Fruit fly (Drosophila melanogaster): ENCODE results near the gene Gnpnat.

The Gnpnat gene

dm6 chr3R:29758129-29758733, 20.2 kb downstream of the Gnpnat start (continued):
- TF ChIP-seq sens (GFP tag): peak; percentile 25
- TF ChIP-seq NK7.1 (GFP tag; optimal IDR thresholded peaks at IDR 0.05): no peak
- peak in 1 of 2 experiments; percentile 39 for TF ChIP-seq Hr51 (GFP tag; optimal IDR thresholded peaks at IDR 0.05)
- no peak for TF ChIP-seq Xbp1 (GFP tag; optimal IDR thresholded peaks at IDR 0.05)
- TF ChIP-seq CG8478 (optimal IDR thresholded peaks at IDR 0.05): no peak
- TF ChIP-seq CG1603 (tag; optimal IDR thresholded peaks at IDR 0.05): peak; percentile 22
- 0 out of 2 replicates have a peak, but pooled peaks have one; percentile 18 for TF ChIP-seq Dref (GFP tag; IDR thresholded peaks at IDR 0.05)
- TF ChIP-seq CG10147 (GFP tag; optimal IDR thresholded peaks at IDR 0.05): no peak
- TF ChIP-seq Bdp1 (GFP tag; optimal IDR thresholded peaks at IDR 0.05): no peak
- no peak for TF ChIP-seq CG7357 (GFP tag; IDR thresholded peaks at IDR 0.05)
- TF ChIP-seq Dek (tag; optimal IDR thresholded peaks at IDR 0.05): no peak
- no peak for TF ChIP-seq Rx (GFP tag; IDR thresholded peaks at IDR 0.05)
- TF ChIP-seq crol (GFP tag; IDR thresholded peaks at IDR 0.05): peak; percentile 81
- no peak for TF ChIP-seq p53 (GFP tag; optimal IDR thresholded peaks at IDR 0.05)
- TF ChIP-seq CG11504 (tag; optimal IDR thresholded peaks at IDR 0.05): peak; percentile 31
- TF ChIP-seq Gug (GFP tag; IDR thresholded peaks at IDR 0.05): no peak
- peak; percentile 53 for TF ChIP-seq row (GFP tag; IDR thresholded peaks at IDR 0.05)
- 0 out of 3 replicates have a peak, but pooled peaks have one; percentile 17 for TF ChIP-seq CG11456 (GFP tag; IDR thresholded peaks at IDR 0.05)
- TF ChIP-seq prd (optimal IDR thresholded peaks at IDR 0.05): no peak
- TF ChIP-seq prd (GFP tag; IDR thresholded peaks at IDR 0.05): 0 out of 3 replicates have a peak, but pooled peaks have one; percentile 20
- TF ChIP-seq scrt (GFP tag; optimal IDR thresholded peaks at IDR 0.05): no peak
- TF ChIP-seq B-H2 (GFP tag; optimal IDR thresholded peaks at IDR 0.05): no peak
- TF ChIP-seq CG3281 (GFP tag; optimal IDR thresholded peaks at IDR 0.05): no peak
- TF ChIP-seq shn (GFP tag; optimal IDR thresholded peaks at IDR 0.05): no peak
- 0 out of 3 replicates have a peak, but pooled peaks have one; percentile 8 for TF ChIP-seq dysf (GFP tag; IDR thresholded peaks at IDR 0.05)
- TF ChIP-seq ato (GFP tag; IDR thresholded peaks at IDR 0.05; ENCODE audit: partially characterized antibody): no peak
- no peak for TF ChIP-seq Vsx1 (GFP tag; optimal IDR thresholded peaks at IDR 0.05)
- no peak for TF ChIP-seq CG6813 (GFP tag; optimal IDR thresholded peaks at IDR 0.05)
- TF ChIP-seq CG18262 (tag; optimal IDR thresholded peaks at IDR 0.05): no peak
- TF ChIP-seq CoRest (tag; optimal IDR thresholded peaks at IDR 0.05): no peak
- TF ChIP-seq hb (GFP tag; IDR thresholded peaks at IDR 0.05; ENCODE audit: partially characterized antibody): no peak
- no peak for TF ChIP-seq fru (optimal IDR thresholded peaks at IDR 0.05)
- no peak for TF ChIP-seq fd102C (GFP tag; optimal IDR thresholded peaks at IDR 0.05)
- no peak for TF ChIP-seq HHEX (GFP tag; optimal IDR thresholded peaks at IDR 0.05)
- TF ChIP-seq CG30431 (GFP tag; optimal IDR thresholded peaks at IDR 0.05): no peak
- no peak for TF ChIP-seq CG12236 (GFP tag; optimal IDR thresholded peaks at IDR 0.05)

dm6 chr3R:29758734-29759131, 20.7 kb downstream of the Gnpnat start:
- TF ChIP-seq Nf-YC (tag; optimal IDR thresholded peaks at IDR 0.05) (peak; percentile 69), sd (tag; optimal IDR thresholded peaks at IDR 0.05) (peak; percentile 52), crol (GFP tag; IDR thresholded peaks at IDR 0.05) (no peak), ci (GFP tag; IDR thresholded peaks at IDR 0.05) (no peak), vfl (GFP tag; optimal IDR thresholded peaks at IDR 0.05) (no peak), nerfin-2 (GFP tag; IDR thresholded peaks at IDR 0.05; ENCODE audit: partially characterized antibody) (no peak), CG13296 (GFP tag; optimal IDR thresholded peaks at IDR 0.05) (no peak), D19B (GFP tag; optimal IDR thresholded peaks at IDR 0.05) (no peak), CG15696 (tag; optimal IDR thresholded peaks at IDR 0.05) (no peak), Nf-YB (GFP tag; optimal IDR thresholded peaks at IDR 0.05) (peak; percentile 59), Elba2 (GFP tag; optimal IDR thresholded peaks at IDR 0.05) (no peak), gro (GFP tag; optimal IDR thresholded peaks at IDR 0.05) (no peak)
